Worm (Caenorhabditis elegans) whole organism, late embryonic: ENCODE measurements around the gene F11C1.1.

ENCODE experiments used
- ceh-19 ChIP-seq: fragments of 200-800 bp; sonication (Bioruptor generic); optimal IDR thresholded peaks from 2 replicates; lab custom pipeline; 2018; ENCODE audit warnings: mild to moderate bottlenecking, missing genetic modification characterization, missing compliant biosample characterization
- elt-2 ChIP-seq: sonication (generic microtip); optimal IDR thresholded peaks from 2 replicates; lab custom pipeline; 2016; ENCODE audit warnings: missing genetic modification reagents, missing genetic modification characterization, missing compliant biosample characterization
- tbx-2 ChIP-seq: sonication (generic microtip); optimal IDR thresholded peaks from 2 replicates; lab custom pipeline; 2016; ENCODE audit warnings: missing genetic modification characterization, missing compliant biosample characterization

- TF ChIP-seq tbx-2 (tag; lab: Kevin White, UChicago) = no peak
- no peak for TF ChIP-seq ceh-19 (GFP tag; lab: Kevin White, UChicago)
- no peak for TF ChIP-seq elt-2
These were observed 16.4 kb upstream of the F11C1.1 start for ce11 chrX:13006734-13007133.
